Worm (Caenorhabditis elegans): Measurements from ENCODE around the gene Y48A6B.9.

The Y48A6B.9 gene

ce11 chrIII:11040606-11041005 lies 7.6 kb downstream of the Y48A6B.9 start:
- no peak for TF ChIP-seq tab-1 (GFP tag; IDR thresholded peaks at IDR 0.05)
- no peak for TF ChIP-seq flt-1 (GFP tag; IDR thresholded peaks at IDR 0.05)
- TF ChIP-seq ref-1 (GFP tag; conservative IDR thresholded peaks at IDR 0.05), result no peak
- no peak for TF ChIP-seq med-1 (GFP tag; optimal IDR thresholded peaks at IDR 0.05; ENCODE audit: insufficient read depth)
- TF ChIP-seq ztf-29 (GFP tag; IDR thresholded peaks at IDR 0.05), result no peak
- no peak for TF ChIP-seq T22C8.4 (GFP tag; IDR thresholded peaks at IDR 0.05)

- TF ChIP-seq T22C8.4 (GFP tag; IDR thresholded peaks at IDR 0.05) (no peak), cog-1 (tag; optimal IDR thresholded peaks at IDR 0.05) (no peak), tab-1 (GFP tag; IDR thresholded peaks at IDR 0.05) (no peak)
Measured at ce11 chrIII:11045196-11045595, 12.2 kb downstream of the Y48A6B.9 start.

ce11 chrIII:11046549-11046948 lies 13.6 kb downstream of the Y48A6B.9 start:
- TF ChIP-seq ztf-23 (GFP tag; IDR thresholded peaks at IDR 0.05) (no peak), tab-1 (GFP tag; IDR thresholded peaks at IDR 0.05) (no peak), T22C8.4 (GFP tag; IDR thresholded peaks at IDR 0.05) (no peak), med-1 (GFP tag; optimal IDR thresholded peaks at IDR 0.05; ENCODE audit: insufficient read depth) (no peak), klf-2 (GFP tag; conservative IDR thresholded peaks at IDR 0.05) (no peak), ref-1 (GFP tag; conservative IDR thresholded peaks at IDR 0.05) (no peak), ztf-29 (GFP tag; IDR thresholded peaks at IDR 0.05) (no peak), cog-1 (tag; optimal IDR thresholded peaks at IDR 0.05) (no peak), flt-1 (GFP tag; IDR thresholded peaks at IDR 0.05) (no peak)

- TF ChIP-seq klf-2 (GFP tag; conservative IDR thresholded peaks at IDR 0.05) (no peak), med-1 (GFP tag; optimal IDR thresholded peaks at IDR 0.05; ENCODE audit: insufficient read depth) (no peak), flt-1 (GFP tag; IDR thresholded peaks at IDR 0.05) (no peak), ref-1 (GFP tag; conservative IDR thresholded peaks at IDR 0.05) (no peak), T22C8.4 (GFP tag; IDR thresholded peaks at IDR 0.05) (no peak), tab-1 (GFP tag; IDR thresholded peaks at IDR 0.05) (no peak), ztf-29 (GFP tag; IDR thresholded peaks at IDR 0.05) (no peak), ztf-23 (GFP tag; IDR thresholded peaks at IDR 0.05) (no peak), cog-1 (tag; optimal IDR thresholded peaks at IDR 0.05) (no peak)
Measured at ce11 chrIII:11050658-11051118, 17.7 kb downstream of the Y48A6B.9 start.

- no peak for TF ChIP-seq T22C8.4 (GFP tag; IDR thresholded peaks at IDR 0.05)
- TF ChIP-seq tab-1 (GFP tag; IDR thresholded peaks at IDR 0.05), result no peak
- TF ChIP-seq ztf-23 (GFP tag; IDR thresholded peaks at IDR 0.05), result no peak
- TF ChIP-seq ref-1 (GFP tag; conservative IDR thresholded peaks at IDR 0.05), result no peak
- no peak for TF ChIP-seq klf-2 (GFP tag; conservative IDR thresholded peaks at IDR 0.05)
- no peak for TF ChIP-seq med-1 (GFP tag; optimal IDR thresholded peaks at IDR 0.05; ENCODE audit: insufficient read depth)
- TF ChIP-seq cog-1 (tag; optimal IDR thresholded peaks at IDR 0.05), result no peak
- TF ChIP-seq ztf-29 (GFP tag; IDR thresholded peaks at IDR 0.05), result no peak
- TF ChIP-seq flt-1 (GFP tag; IDR thresholded peaks at IDR 0.05), result no peak
Measured at ce11 chrIII:11053603-11054002, 20.6 kb downstream of the Y48A6B.9 start.

- TF ChIP-seq tab-1 (GFP tag; IDR thresholded peaks at IDR 0.05) (no peak), ztf-23 (GFP tag; IDR thresholded peaks at IDR 0.05) (no peak), flt-1 (GFP tag; IDR thresholded peaks at IDR 0.05) (no peak), ref-1 (GFP tag; conservative IDR thresholded peaks at IDR 0.05) (no peak), klf-2 (GFP tag; conservative IDR thresholded peaks at IDR 0.05) (no peak), ztf-29 (GFP tag; IDR thresholded peaks at IDR 0.05) (no peak), cog-1 (tag; optimal IDR thresholded peaks at IDR 0.05) (no peak), T22C8.4 (GFP tag; IDR thresholded peaks at IDR 0.05) (no peak), med-1 (GFP tag; optimal IDR thresholded peaks at IDR 0.05; ENCODE audit: insufficient read depth) (no peak)
Measured at ce11 chrIII:11054032-11054431, 21.1 kb downstream of the Y48A6B.9 start.

ce11 chrIII:11054532-11055265 lies 21.7 kb downstream of the Y48A6B.9 start:
- TF ChIP-seq T22C8.4 (GFP tag; IDR thresholded peaks at IDR 0.05), result no peak
- TF ChIP-seq cog-1 (tag; optimal IDR thresholded peaks at IDR 0.05), result no peak
- no peak for TF ChIP-seq flt-1 (GFP tag; IDR thresholded peaks at IDR 0.05)
- no peak for TF ChIP-seq ref-1 (GFP tag; conservative IDR thresholded peaks at IDR 0.05)

- TF ChIP-seq ref-1 (GFP tag; conservative IDR thresholded peaks at IDR 0.05) (no peak), med-1 (GFP tag; optimal IDR thresholded peaks at IDR 0.05; ENCODE audit: insufficient read depth) (no peak), flt-1 (GFP tag; IDR thresholded peaks at IDR 0.05) (no peak), klf-2 (GFP tag; conservative IDR thresholded peaks at IDR 0.05) (no peak), cog-1 (tag; optimal IDR thresholded peaks at IDR 0.05) (no peak), T22C8.4 (GFP tag; IDR thresholded peaks at IDR 0.05) (no peak), ztf-23 (GFP tag; IDR thresholded peaks at IDR 0.05) (no peak), ztf-29 (GFP tag; IDR thresholded peaks at IDR 0.05) (no peak), tab-1 (GFP tag; IDR thresholded peaks at IDR 0.05) (no peak)
Measured at ce11 chrIII:11059775-11060174, 26.8 kb downstream of the Y48A6B.9 start.

ce11 chrIII:11063259-11063658 lies 30.3 kb downstream of the Y48A6B.9 start, which contains the start of gene rsa-2:
TSS of gene rsa-2 (plus strand) at chrIII:11063479.
- no peak for TF ChIP-seq flt-1 (GFP tag; IDR thresholded peaks at IDR 0.05)
- no peak for TF ChIP-seq med-1 (GFP tag; optimal IDR thresholded peaks at IDR 0.05; ENCODE audit: insufficient read depth)
- no peak for TF ChIP-seq cog-1 (tag; optimal IDR thresholded peaks at IDR 0.05)
- TF ChIP-seq ztf-29 (GFP tag; IDR thresholded peaks at IDR 0.05), result no peak
- no peak for TF ChIP-seq T22C8.4 (GFP tag; IDR thresholded peaks at IDR 0.05)
- TF ChIP-seq ztf-23 (GFP tag; IDR thresholded peaks at IDR 0.05), result no peak

- TF ChIP-seq klf-2 (GFP tag; conservative IDR thresholded peaks at IDR 0.05) (no peak), T22C8.4 (GFP tag; IDR thresholded peaks at IDR 0.05) (no peak), cog-1 (tag; optimal IDR thresholded peaks at IDR 0.05) (no peak), flt-1 (GFP tag; IDR thresholded peaks at IDR 0.05) (no peak), tab-1 (GFP tag; IDR thresholded peaks at IDR 0.05) (no peak), med-1 (GFP tag; optimal IDR thresholded peaks at IDR 0.05; ENCODE audit: insufficient read depth) (no peak), ztf-23 (GFP tag; IDR thresholded peaks at IDR 0.05) (no peak), ztf-29 (GFP tag; IDR thresholded peaks at IDR 0.05) (no peak), ref-1 (GFP tag; conservative IDR thresholded peaks at IDR 0.05) (no peak)
Measured at ce11 chrIII:11064576-11064975, 31.6 kb downstream of the Y48A6B.9 start.
